Fruit fly (Drosophila melanogaster) whole organism, adult: ENCODE results near the gene CG42322.

Experiments used
- CG11617 ChIP-seq: fragments of 200-800 bp; sonication (Bioruptor generic); optimal IDR thresholded peaks from 2 replicates; lab custom pipeline; 2017; ENCODE audit warnings: mild to moderate bottlenecking, missing biosample characterization, missing genetic modification reagents, missing genetic modification characterization
- CG7045 ChIP-seq: fragments of 200-800 bp; sonication (Bioruptor generic); optimal IDR thresholded peaks from 2 replicates; lab custom pipeline; 2017; ENCODE audit warnings: missing biosample characterization, mild to moderate bottlenecking, missing genetic modification characterization
- Crg-1 ChIP-seq: fragments of 200-800 bp; sonication (Bioruptor generic); optimal IDR thresholded peaks from 2 replicates; lab custom pipeline; 2016; ENCODE audit warnings: missing biosample characterization, missing genetic modification characterization
- Mnt ChIP-seq: fragments of 200-800 bp; sonication (Bioruptor generic); optimal IDR thresholded peaks from 2 replicates; lab custom pipeline; 2016; ENCODE audit warnings: missing biosample characterization, mild to moderate bottlenecking, missing genetic modification characterization
- bab1 ChIP-seq: fragments of 200-800 bp; sonication (Bioruptor generic); optimal IDR thresholded peaks from 3 replicates; lab custom pipeline; 2019; ENCODE audit warnings: missing biosample characterization, mild to moderate bottlenecking, missing genetic modification characterization, moderate library complexity
- cic ChIP-seq: fragments of 200-800 bp; sonication (Bioruptor generic); optimal IDR thresholded peaks from 2 replicates; lab custom pipeline; 2017; ENCODE audit warnings: missing biosample characterization, mild to moderate bottlenecking, missing genetic modification characterization, moderate library complexity
- kay ChIP-seq: fragments of 200-800 bp; sonication (Bioruptor generic); peaks from one replicate; lab custom pipeline; 2016; ENCODE audit warnings: missing biosample characterization, missing genetic modification characterization, borderline replicate concordance
- ovo ChIP-seq: fragments of 200-800 bp; sonication (Bioruptor generic); optimal IDR thresholded peaks from 2 replicates; lab custom pipeline; 2016; ENCODE audit warnings: missing biosample characterization, missing genetic modification characterization
- pad ChIP-seq: fragments of 200-800 bp; sonication (Bioruptor generic); optimal IDR thresholded peaks from 3 replicates; lab custom pipeline; 2017; ENCODE audit warnings: missing biosample characterization, missing genetic modification characterization, mild to moderate bottlenecking, moderate library complexity, missing genetic modification reagents
- tj ChIP-seq: fragments of 200-800 bp; sonication (Bioruptor generic); optimal IDR thresholded peaks from 3 replicates; lab custom pipeline; 2017; ENCODE audit warnings: missing biosample characterization, mild to moderate bottlenecking, missing genetic modification characterization, moderate library complexity
- toe ChIP-seq: fragments of 200-800 bp; sonication (Bioruptor generic); optimal IDR thresholded peaks from 2 replicates; lab custom pipeline; 2016; ENCODE audit warnings: missing biosample characterization, missing genetic modification characterization

- no peak for TF ChIP-seq tj (GFP tag; lab: Kevin White, UChicago)
- no peak for TF ChIP-seq ovo (GFP tag; lab: Kevin White, UChicago)
- no peak for TF ChIP-seq Crg-1 (GFP tag; lab: Kevin White, UChicago)
- TF ChIP-seq cic (GFP tag; lab: Kevin White, UChicago) = no peak
- TF ChIP-seq kay (GFP tag; lab: Kevin White, UChicago) = no peak
- TF ChIP-seq bab1 = no peak
- peak; percentile 71 for TF ChIP-seq CG7045
- TF ChIP-seq toe (GFP tag; lab: Kevin White, UChicago) = no peak
- no peak for TF ChIP-seq Mnt
- TF ChIP-seq pad (GFP tag; lab: Kevin White, UChicago) = peak; percentile 24
- peak; percentile 52 for TF ChIP-seq CG11617 (GFP tag; lab: Kevin White, UChicago)
Measured at dm6 chr3R:20782104-20782654, 42.3 kb downstream of the CG42322 start.
